Worm (Caenorhabditis elegans): ENCODE measurements around the gene Y43B11AL.1.

Y43B11AL.1 gene

DNA sequence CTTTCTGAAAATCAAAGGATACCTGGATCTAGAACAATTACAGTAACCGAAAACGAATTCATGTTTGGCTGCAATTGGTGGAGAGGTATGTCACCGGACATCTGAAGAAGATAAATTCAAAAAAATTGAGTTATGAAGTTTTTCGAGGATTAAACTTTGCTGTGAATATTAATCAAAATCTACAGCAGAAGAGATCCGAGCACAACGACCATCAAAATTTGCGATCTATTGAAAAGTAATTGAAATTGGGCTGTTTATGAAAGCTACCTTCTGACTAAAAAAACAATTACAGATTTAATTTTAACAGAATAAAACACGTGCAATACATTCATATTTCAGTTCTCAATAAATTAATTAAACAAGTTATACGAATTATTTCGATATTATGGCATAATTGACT lies 32.7 kb upstream of the Y43B11AL.1 start, which contains the start of gene C06G3.8:
Gene C06G3.8, minus strand, starts transcription at position 101 of the 400 bp plus-strand sequence.
- TF ChIP-seq ztf-23 (GFP tag; IDR thresholded peaks at IDR 0.05) (no peak), ref-1 (GFP tag; conservative IDR thresholded peaks at IDR 0.05) (no peak), ztf-29 (GFP tag; IDR thresholded peaks at IDR 0.05) (no peak), med-1 (GFP tag; optimal IDR thresholded peaks at IDR 0.05; ENCODE audit: insufficient read depth) (no peak)

DNA sequence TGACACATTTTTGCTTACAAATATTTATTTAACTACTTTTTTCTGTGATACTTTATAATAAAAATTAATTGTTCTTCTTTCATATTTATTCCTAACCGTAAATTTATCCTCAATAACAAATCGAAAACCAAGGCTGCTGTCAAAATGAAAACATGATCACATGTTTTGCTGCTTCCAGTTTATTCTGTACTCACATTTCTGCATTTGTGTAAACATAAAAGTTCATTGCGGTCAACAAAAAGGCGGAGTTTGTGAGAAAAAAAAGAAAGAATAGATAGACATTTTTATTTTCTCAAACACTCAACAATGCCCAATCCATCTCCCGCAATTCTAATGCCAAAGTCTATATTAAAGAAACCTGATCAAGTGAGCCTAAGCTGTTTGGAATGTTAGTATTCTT lies 29.3 kb upstream of the Y43B11AL.1 start, which contains the start of gene C06G3.3:
Gene C06G3.3, plus strand, starts transcription at position 301 of the 400 bp plus-strand sequence.
- TF ChIP-seq ztf-29 (GFP tag; IDR thresholded peaks at IDR 0.05) (no peak), med-1 (GFP tag; optimal IDR thresholded peaks at IDR 0.05; ENCODE audit: insufficient read depth) (no peak), T22C8.4 (GFP tag; IDR thresholded peaks at IDR 0.05) (no peak), ztf-23 (GFP tag; IDR thresholded peaks at IDR 0.05) (no peak), flt-1 (GFP tag; IDR thresholded peaks at IDR 0.05) (no peak), cog-1 (tag; optimal IDR thresholded peaks at IDR 0.05) (no peak)

- TF ChIP-seq ref-1 (GFP tag; conservative IDR thresholded peaks at IDR 0.05) (no peak), cog-1 (tag; optimal IDR thresholded peaks at IDR 0.05) (no peak), T22C8.4 (GFP tag; IDR thresholded peaks at IDR 0.05) (no peak), tab-1 (GFP tag; IDR thresholded peaks at IDR 0.05) (no peak), flt-1 (GFP tag; IDR thresholded peaks at IDR 0.05) (no peak)
Observed at ce11 chrIV:7036790-7037189, 28.3 kb upstream of the Y43B11AL.1 start, which contains the start of gene ufl-1. ufl-1 (minus strand) TSS chrIV:7036859.

DNA sequence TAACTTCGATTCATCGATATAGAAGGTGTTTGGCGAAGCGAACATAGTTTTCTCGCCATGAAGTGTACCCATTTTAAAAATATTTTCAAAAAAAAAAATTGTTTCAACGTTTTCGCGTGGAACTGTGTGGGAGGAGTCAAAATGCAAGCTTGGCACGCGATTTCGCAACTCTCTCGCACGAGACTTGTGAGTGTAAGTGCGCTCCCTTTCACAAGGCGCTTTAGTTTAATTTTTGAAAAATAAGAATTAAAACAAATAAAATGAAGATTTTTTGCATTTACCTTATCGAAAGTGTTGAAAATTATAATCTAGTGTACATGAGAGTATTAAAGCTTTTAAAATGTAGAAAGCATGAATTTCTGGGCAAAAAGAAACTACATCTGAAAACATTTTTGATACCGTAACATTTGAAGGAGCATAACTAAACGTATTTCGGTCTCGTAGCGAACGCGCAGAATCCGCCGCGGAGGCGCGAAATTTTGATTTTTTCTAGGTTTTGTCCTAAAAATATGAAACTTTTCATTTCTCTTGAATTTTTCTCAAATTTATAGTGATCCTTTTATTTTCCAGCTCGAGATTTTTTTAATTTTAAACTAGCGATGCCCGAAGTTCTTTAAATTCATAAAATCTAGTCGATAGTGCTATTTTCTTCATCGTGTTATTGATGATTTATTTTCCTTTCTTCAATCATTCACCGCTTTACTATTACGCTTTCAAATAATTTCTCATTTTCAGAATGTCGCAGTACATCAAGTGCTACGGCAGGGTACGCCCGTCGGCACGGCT lies 25.5 kb upstream of the Y43B11AL.1 start, which contains the start of the genes cogc-2 and klp-18:
Gene cogc-2, minus strand, starts transcription at position 105 of the 786 bp plus-strand sequence.
Gene klp-18, plus strand, starts transcription at position 736 of the 786 bp plus-strand sequence.
- TF ChIP-seq ztf-29 (GFP tag; IDR thresholded peaks at IDR 0.05) (peak; percentile 71), cog-1 (tag; optimal IDR thresholded peaks at IDR 0.05) (peak; percentile 61), klf-2 (GFP tag; conservative IDR thresholded peaks at IDR 0.05) (no peak), flt-1 (GFP tag; IDR thresholded peaks at IDR 0.05) (peak; percentile 73; the same call in 1 of the 2 replicates), med-1 (GFP tag; optimal IDR thresholded peaks at IDR 0.05; ENCODE audit: insufficient read depth) (peak; percentile 67), T22C8.4 (GFP tag; IDR thresholded peaks at IDR 0.05) (no peak), ref-1 (GFP tag; conservative IDR thresholded peaks at IDR 0.05) (no peak), tab-1 (GFP tag; IDR thresholded peaks at IDR 0.05) (peak; percentile 80), ztf-23 (GFP tag; IDR thresholded peaks at IDR 0.05) (peak; percentile 73; the same call in 1 of the 2 replicates)

ce11 chrIV:7043430-7043829 lies 21.7 kb upstream of the Y43B11AL.1 start:
- TF ChIP-seq T22C8.4 (GFP tag; IDR thresholded peaks at IDR 0.05) (no peak), ztf-23 (GFP tag; IDR thresholded peaks at IDR 0.05) (no peak), med-1 (GFP tag; optimal IDR thresholded peaks at IDR 0.05; ENCODE audit: insufficient read depth) (no peak), ref-1 (GFP tag; conservative IDR thresholded peaks at IDR 0.05) (no peak), cog-1 (tag; optimal IDR thresholded peaks at IDR 0.05) (no peak), flt-1 (GFP tag; IDR thresholded peaks at IDR 0.05) (no peak), tab-1 (GFP tag; IDR thresholded peaks at IDR 0.05) (no peak), klf-2 (GFP tag; conservative IDR thresholded peaks at IDR 0.05) (no peak), ztf-29 (GFP tag; IDR thresholded peaks at IDR 0.05) (no peak)

ce11 chrIV:7044552-7045139 lies 20.5 kb upstream of the Y43B11AL.1 start, which contains the start of gene tin-9.1:
tin-9.1 (minus strand) TSS chrIV:7044602.
- no peak for TF ChIP-seq med-1 (GFP tag; optimal IDR thresholded peaks at IDR 0.05; ENCODE audit: insufficient read depth)

ce11 chrIV:7045362-7045936 lies 19.7 kb upstream of the Y43B11AL.1 start:
- no peak for TF ChIP-seq med-1 (GFP tag; optimal IDR thresholded peaks at IDR 0.05; ENCODE audit: insufficient read depth)
- TF ChIP-seq cog-1 (tag; optimal IDR thresholded peaks at IDR 0.05) = no peak
- TF ChIP-seq klf-2 (GFP tag; conservative IDR thresholded peaks at IDR 0.05) = no peak
- no peak for TF ChIP-seq ref-1 (GFP tag; conservative IDR thresholded peaks at IDR 0.05)
- no peak for TF ChIP-seq ztf-23 (GFP tag; IDR thresholded peaks at IDR 0.05)
- TF ChIP-seq T22C8.4 (GFP tag; IDR thresholded peaks at IDR 0.05) = no peak
- TF ChIP-seq tab-1 (GFP tag; IDR thresholded peaks at IDR 0.05) = no peak
- TF ChIP-seq ztf-29 (GFP tag; IDR thresholded peaks at IDR 0.05) = no peak
- no peak for TF ChIP-seq flt-1 (GFP tag; IDR thresholded peaks at IDR 0.05)

DNA sequence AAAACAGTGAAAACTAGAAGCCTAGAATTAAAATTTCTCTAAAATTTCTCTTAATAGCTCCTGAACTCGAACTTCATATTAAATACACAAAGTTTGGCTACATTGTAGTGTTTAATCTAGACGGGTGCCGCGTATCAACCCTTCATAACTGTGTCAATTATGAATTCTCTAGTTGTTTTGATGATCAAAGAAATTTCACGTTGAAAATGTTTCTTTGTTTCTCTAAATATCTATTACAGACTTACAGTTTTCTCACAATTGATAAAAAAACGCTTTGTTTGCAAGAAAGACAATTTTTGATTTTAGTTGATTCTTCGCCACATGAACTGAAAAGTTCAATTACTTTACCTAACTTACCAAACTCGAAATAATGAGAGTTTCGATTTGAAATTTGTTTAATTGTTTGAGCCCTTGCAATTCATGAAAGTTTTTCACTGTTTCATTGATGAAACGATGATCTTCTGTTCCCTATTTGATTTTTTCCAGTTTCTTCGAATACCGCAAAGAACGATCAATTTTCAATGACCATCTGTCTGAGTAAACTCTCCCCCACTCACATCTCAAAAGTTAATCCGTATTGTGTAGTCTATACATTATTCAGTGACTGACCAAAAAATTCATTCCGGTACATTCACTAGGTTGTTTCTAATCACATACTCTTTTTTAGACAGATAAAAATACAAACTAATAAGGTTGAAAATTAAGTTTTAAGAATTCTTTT lies 18.3 kb upstream of the Y43B11AL.1 start:
- TF ChIP-seq klf-2 (GFP tag; conservative IDR thresholded peaks at IDR 0.05) (no peak), tab-1 (GFP tag; IDR thresholded peaks at IDR 0.05) (no peak), ztf-29 (GFP tag; IDR thresholded peaks at IDR 0.05) (no peak), med-1 (GFP tag; optimal IDR thresholded peaks at IDR 0.05; ENCODE audit: insufficient read depth) (no peak), ztf-23 (GFP tag; IDR thresholded peaks at IDR 0.05) (no peak), T22C8.4 (GFP tag; IDR thresholded peaks at IDR 0.05) (no peak), cog-1 (tag; optimal IDR thresholded peaks at IDR 0.05) (no peak), flt-1 (GFP tag; IDR thresholded peaks at IDR 0.05) (no peak), ref-1 (GFP tag; conservative IDR thresholded peaks at IDR 0.05) (no peak)

DNA sequence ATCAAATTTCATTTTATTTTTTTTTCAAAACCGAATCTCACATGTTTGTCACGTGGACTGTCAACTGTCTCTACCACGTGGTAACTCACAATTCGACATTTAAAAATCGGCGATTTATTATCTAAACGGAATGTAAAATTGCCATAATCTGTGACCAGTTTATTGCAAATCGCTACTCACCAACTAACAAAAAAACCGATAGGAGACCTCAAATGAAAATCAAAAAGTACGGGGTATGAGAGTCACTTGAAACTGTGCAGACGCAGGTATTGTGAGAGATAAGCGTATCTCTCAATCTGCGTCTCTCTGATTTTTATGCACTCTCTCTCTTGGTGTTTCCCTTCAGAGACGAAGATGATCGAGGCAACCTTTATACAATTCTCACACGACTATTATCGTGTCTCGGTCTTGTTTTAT lies 17.4 kb upstream of the Y43B11AL.1 start:
- TF ChIP-seq med-1 (GFP tag; optimal IDR thresholded peaks at IDR 0.05; ENCODE audit: insufficient read depth) (no peak), klf-2 (GFP tag; conservative IDR thresholded peaks at IDR 0.05) (no peak), flt-1 (GFP tag; IDR thresholded peaks at IDR 0.05) (no peak), ztf-23 (GFP tag; IDR thresholded peaks at IDR 0.05) (no peak), ztf-29 (GFP tag; IDR thresholded peaks at IDR 0.05) (no peak), T22C8.4 (GFP tag; IDR thresholded peaks at IDR 0.05) (no peak), tab-1 (GFP tag; IDR thresholded peaks at IDR 0.05) (no peak), cog-1 (tag; optimal IDR thresholded peaks at IDR 0.05) (no peak), ref-1 (GFP tag; conservative IDR thresholded peaks at IDR 0.05) (no peak)
